Fruit fly (Drosophila melanogaster): Measurements from ENCODE around the gene CG4995.

DNA sequence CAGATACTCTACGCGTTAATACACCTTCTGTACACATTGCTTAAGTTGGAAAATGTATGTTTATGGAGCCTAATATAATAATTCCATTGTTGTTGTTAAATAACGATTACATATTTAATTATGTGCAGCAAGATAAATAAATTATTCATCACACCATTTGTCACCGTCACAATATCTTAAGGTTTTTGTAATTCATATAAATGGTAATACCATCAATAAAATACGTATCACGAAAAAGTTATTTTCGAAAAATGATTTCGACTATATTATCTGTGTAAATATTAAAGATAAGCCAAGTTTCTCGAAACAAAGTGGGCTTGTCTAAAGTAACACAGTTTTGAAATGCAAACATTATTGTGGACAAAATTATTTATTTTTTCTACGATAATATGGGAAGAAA, at the start of gene CG4995:
- TF ChIP-seq zfh2 (GFP tag; optimal IDR thresholded peaks at IDR 0.05): no peak
- no peak for TF ChIP-seq CG2202 (tag; optimal IDR thresholded peaks at IDR 0.05)
- no peak for TF ChIP-seq CG4328 (GFP tag; optimal IDR thresholded peaks at IDR 0.05)
- TF ChIP-seq BEAF-32 (GFP tag; optimal IDR thresholded peaks at IDR 0.05): no peak
- no peak for TF ChIP-seq lbe (GFP tag; optimal IDR thresholded peaks at IDR 0.05)
